Worm (Caenorhabditis elegans): ENCODE measurements around the gene Y39A3CL.4.

The Y39A3CL.4 gene

DNA sequence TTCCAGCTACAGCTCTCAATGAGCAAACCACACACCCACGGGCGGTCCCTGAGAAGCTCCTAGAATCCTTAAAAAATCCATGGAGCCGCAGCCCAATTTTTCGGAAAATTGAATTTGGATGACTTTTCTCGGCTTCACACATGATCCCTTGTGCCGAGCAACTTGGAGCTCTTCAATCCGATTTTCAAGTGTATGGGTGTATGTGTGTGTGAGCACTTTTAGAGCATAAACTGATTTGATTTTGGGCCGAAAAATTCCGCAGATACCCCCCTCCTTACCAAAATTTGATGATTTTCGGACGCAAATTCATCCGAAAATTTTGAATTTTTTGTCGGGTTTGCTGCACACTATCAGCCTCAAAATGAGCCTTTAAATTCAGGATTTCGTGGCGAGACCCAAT, 46.0 kb downstream of the Y39A3CL.4 start:
- TF ChIP-seq mab-5 (tag; optimal IDR thresholded peaks at IDR 0.05) = no peak
- TF ChIP-seq ces-1 (GFP tag; optimal IDR thresholded peaks at IDR 0.05) = peak; percentile 46

All from whole organism, mixed stage, embryonic.